Fruit fly (Drosophila melanogaster) whole organism, embryonic: ENCODE measurements around the gene CG16717.

Experiments used
- CG10565 ChIP-seq: fragments of 200-800 bp; sonication (Bioruptor generic); optimal IDR thresholded peaks from 3 replicates; lab custom pipeline; 2016; ENCODE audit warnings: missing biosample characterization, mild to moderate bottlenecking, missing genetic modification characterization
- CG12299 ChIP-seq: fragments of 200-800 bp; sonication (Bioruptor generic); optimal IDR thresholded peaks from 2 replicates; lab custom pipeline; 2018; ENCODE audit warnings: missing biosample characterization, mild to moderate bottlenecking, missing genetic modification characterization
- CG12391 ChIP-seq: fragments of 200-800 bp; sonication (Bioruptor generic); optimal IDR thresholded peaks from 3 replicates; lab custom pipeline; 2018; ENCODE audit warnings: missing biosample characterization, mild to moderate bottlenecking, missing genetic modification characterization, moderate library complexity
- CG14710 ChIP-seq: fragments of 200-800 bp; sonication (Bioruptor generic); optimal IDR thresholded peaks from 3 replicates; lab custom pipeline; 2019; ENCODE audit warnings: missing biosample characterization, mild to moderate bottlenecking, missing genetic modification characterization, moderate library complexity
- CG15011 ChIP-seq: fragments of 200-800 bp; sonication (Bioruptor generic); optimal IDR thresholded peaks from 3 replicates; lab custom pipeline; 2018; ENCODE audit warnings: missing biosample characterization, mild to moderate bottlenecking, missing genetic modification characterization
- CG16815 ChIP-seq: fragments of 200-800 bp; sonication (Bioruptor generic); optimal IDR thresholded peaks from 3 replicates; lab custom pipeline; 2017; ENCODE audit warnings: missing biosample characterization, mild to moderate bottlenecking, missing genetic modification characterization
- CG17361 ChIP-seq: fragments of 200-800 bp; sonication (Bioruptor generic); IDR thresholded peaks from 3 replicates; pipeline ENCODE4 v1.3.6; 2022; ENCODE audit warnings: missing biosample characterization, missing genetic modification characterization
- CG3163 ChIP-seq: fragments of 200-800 bp; sonication (Bioruptor generic); optimal IDR thresholded peaks from 3 replicates; lab custom pipeline; 2016; ENCODE audit warnings: missing biosample characterization, missing genetic modification characterization
- CG32767 ChIP-seq: fragments of 200-800 bp; sonication (Bioruptor generic); IDR thresholded peaks from 2 replicates; pipeline ENCODE4 v1.3.6; 2022; ENCODE audit warnings: missing biosample characterization, missing genetic modification characterization
- CG3995 ChIP-seq: fragments of 200-800 bp; sonication (Bioruptor generic); optimal IDR thresholded peaks from 3 replicates; lab custom pipeline; 2016; ENCODE audit warnings: missing biosample characterization, missing genetic modification characterization
- CG4820 ChIP-seq: fragments of 200-800 bp; sonication (Bioruptor generic); optimal IDR thresholded peaks from 3 replicates; lab custom pipeline; 2016; ENCODE audit warnings: missing biosample characterization, missing genetic modification characterization
- CG6175 ChIP-seq: fragments of 200-800 bp; sonication (Bioruptor generic); IDR thresholded peaks from 3 replicates; pipeline ENCODE4 v1.3.6; 2022; ENCODE audit warnings: missing biosample characterization, missing genetic modification characterization
- CG6854 ChIP-seq: fragments of 200-800 bp; sonication (Bioruptor generic); optimal IDR thresholded peaks from 3 replicates; lab custom pipeline; 2017; ENCODE audit warnings: missing biosample characterization, mild to moderate bottlenecking, missing genetic modification characterization
- CG7928 ChIP-seq: fragments of 200-800 bp; sonication (Bioruptor generic); optimal IDR thresholded peaks from 2 replicates; lab custom pipeline; 2017; ENCODE audit warnings: missing biosample characterization, mild to moderate bottlenecking, missing genetic modification characterization
- CG7963 ChIP-seq: fragments of 200-800 bp; sonication (Bioruptor generic); IDR thresholded peaks from 3 replicates; pipeline ENCODE4 v1.3.6; 2022; ENCODE audit warnings: missing biosample characterization, missing genetic modification characterization; ENCODE audit not compliant: partially characterized antibody
- CG8359 ChIP-seq: fragments of 200-800 bp; sonication (Bioruptor generic); optimal IDR thresholded peaks from 2 replicates; lab custom pipeline; 2017; ENCODE audit warnings: missing biosample characterization, mild to moderate bottlenecking, missing genetic modification characterization, borderline replicate concordance
- CG8944 ChIP-seq: fragments of 200-800 bp; sonication (Bioruptor generic); optimal IDR thresholded peaks from 3 replicates; lab custom pipeline; 2016; ENCODE audit warnings: missing biosample characterization, missing genetic modification characterization
- CG9609 ChIP-seq: fragments of 200-800 bp; sonication (Bioruptor generic); optimal IDR thresholded peaks from 3 replicates; lab custom pipeline; 2016; ENCODE audit warnings: missing biosample characterization, missing genetic modification characterization
- CG9817 ChIP-seq: fragments of 200-800 bp; sonication (Bioruptor generic); optimal IDR thresholded peaks from 2 replicates; lab custom pipeline; 2018; ENCODE audit warnings: missing biosample characterization, mild to moderate bottlenecking, missing genetic modification characterization, moderate library complexity
- CG9876 ChIP-seq: fragments of 200-800 bp; sonication (Bioruptor generic); optimal IDR thresholded peaks from 2 replicates; lab custom pipeline; 2016; ENCODE audit warnings: missing biosample characterization, missing genetic modification characterization
- CoRest ChIP-seq: fragments of 200-800 bp; sonication (Bioruptor generic); optimal IDR thresholded peaks from 3 replicates; lab custom pipeline; 2018; ENCODE audit warnings: missing biosample characterization, mild to moderate bottlenecking, missing genetic modification characterization, moderate library complexity
- D19B ChIP-seq: fragments of 200-800 bp; sonication (Bioruptor generic); optimal IDR thresholded peaks from 2 replicates; lab custom pipeline; 2017; ENCODE audit warnings: missing biosample characterization, mild to moderate bottlenecking, missing genetic modification characterization
- Deaf1 ChIP-seq: fragments of 200-800 bp; optimal IDR thresholded peaks from 3 replicates; lab custom pipeline; 2019; ENCODE audit warnings: missing biosample characterization, mild to moderate bottlenecking, missing genetic modification characterization, moderate library complexity
- Eip74EF ChIP-seq, 2 experiments: fragments of 200-800 bp in 1 of 2; fragments of >200 bp in 1 of 2; sonication (Bioruptor generic) in 1 of 2; optimal IDR thresholded peaks; 2 replicates each; lab custom pipeline; 2017 to 2019; ENCODE audit warnings: missing biosample characterization in 2 of 2, missing genetic modification characterization in 2 of 2, mild to moderate bottlenecking in 1 of 2, moderate library complexity in 1 of 2
- Gug ChIP-seq: fragments of 200-800 bp; sonication (Bioruptor generic); IDR thresholded peaks from 4 replicates; pipeline ENCODE4 v1.3.6; 2022; ENCODE audit warnings: missing biosample characterization, missing genetic modification characterization
- HLH54F ChIP-seq: fragments of 200-800 bp; sonication (Bioruptor generic); optimal IDR thresholded peaks from 3 replicates; lab custom pipeline; 2016; ENCODE audit warnings: missing biosample characterization, missing genetic modification characterization
- Hr3 ChIP-seq: fragments of 200-800 bp; sonication (Bioruptor generic); optimal IDR thresholded peaks from 3 replicates; lab custom pipeline; 2016; ENCODE audit warnings: missing biosample characterization, missing genetic modification characterization
- Lpt ChIP-seq: fragments of >200 bp; optimal IDR thresholded peaks from 2 replicates; lab custom pipeline; 2018; ENCODE audit warnings: missing biosample characterization, missing genetic modification characterization
- MTF-1 ChIP-seq: fragments of 200-800 bp; sonication (Bioruptor generic); optimal IDR thresholded peaks from 2 replicates; lab custom pipeline; 2018; ENCODE audit warnings: missing biosample characterization, mild to moderate bottlenecking, missing genetic modification characterization, borderline replicate concordance
- Max ChIP-seq: fragments of 200-800 bp; sonication (Bioruptor generic); optimal IDR thresholded peaks from 2 replicates; lab custom pipeline; 2016; ENCODE audit warnings: missing biosample characterization, mild to moderate bottlenecking, missing genetic modification characterization
- Meics ChIP-seq: fragments of 200-800 bp; sonication (Bioruptor generic); optimal IDR thresholded peaks from 2 replicates; lab custom pipeline; 2017; ENCODE audit warnings: missing biosample characterization, mild to moderate bottlenecking, missing genetic modification characterization
- NK7.1 ChIP-seq: fragments of 200-800 bp; sonication (Bioruptor generic); optimal IDR thresholded peaks from 3 replicates; lab custom pipeline; 2016; ENCODE audit warnings: missing biosample characterization, missing genetic modification characterization
- Pdp1 ChIP-seq, 2 experiments: fragments of 200-800 bp; sonication (Bioruptor generic); optimal IDR thresholded peaks; 3 replicates each; lab custom pipeline; 2016; ENCODE audit warnings: missing biosample characterization in 2 of 2, missing genetic modification characterization in 2 of 2, mild to moderate bottlenecking in 1 of 2, moderate library complexity in 1 of 2
- Rx ChIP-seq: fragments of 200-800 bp; sonication (Bioruptor generic); IDR thresholded peaks from 2 replicates; pipeline ENCODE4 v1.3.6; 2022; ENCODE audit warnings: missing biosample characterization, missing genetic modification characterization
- Sox100B ChIP-seq: fragments of 200-800 bp; sonication (Bioruptor generic); optimal IDR thresholded peaks from 3 replicates; lab custom pipeline; 2018; ENCODE audit warnings: missing biosample characterization, mild to moderate bottlenecking, missing genetic modification characterization
- abd-A ChIP-seq: fragments of 200-800 bp; sonication (Bioruptor generic); optimal IDR thresholded peaks from 3 replicates; lab custom pipeline; 2019; ENCODE audit warnings: missing biosample characterization, mild to moderate bottlenecking, missing genetic modification characterization, moderate library complexity
- bcd ChIP-seq: fragments of 200-800 bp; sonication (Bioruptor generic); optimal IDR thresholded peaks from 2 replicates; lab custom pipeline; 2017; ENCODE audit warnings: missing biosample characterization, mild to moderate bottlenecking, missing genetic modification characterization
- cad ChIP-seq: fragments of >200 bp; optimal IDR thresholded peaks from 2 replicates; lab custom pipeline; 2017; ENCODE audit warnings: missing biosample characterization, missing genetic modification characterization
- cas ChIP-seq: fragments of 200-800 bp; sonication (Bioruptor generic); IDR thresholded peaks from 2 replicates; pipeline ENCODE4 v1.3.6; 2022; ENCODE audit warnings: missing biosample characterization, missing genetic modification characterization
- danr ChIP-seq: fragments of 200-800 bp; sonication (Bioruptor generic); IDR thresholded peaks from 2 replicates; pipeline ENCODE4 v1.3.6; 2022; ENCODE audit warnings: missing biosample characterization, missing genetic modification characterization
- dati ChIP-seq: fragments of 200-800 bp; sonication (Bioruptor generic); IDR thresholded peaks from 2 replicates; pipeline ENCODE4 v1.3.6; 2022; ENCODE audit warnings: missing biosample characterization, missing genetic modification characterization
- dimm ChIP-seq: fragments of 200-800 bp; sonication (Bioruptor generic); IDR thresholded peaks from 2 replicates; pipeline ENCODE4 v1.3.6; 2022; ENCODE audit warnings: missing biosample characterization, missing genetic modification characterization
- disco-r ChIP-seq: fragments of 200-800 bp; sonication (Bioruptor generic); optimal IDR thresholded peaks from 2 replicates; lab custom pipeline; 2016; ENCODE audit warnings: missing biosample characterization, missing genetic modification characterization
- ham ChIP-seq: fragments of 200-800 bp; sonication (Bioruptor generic); IDR thresholded peaks from 2 replicates; pipeline ENCODE4 v1.3.6; 2022; ENCODE audit warnings: missing biosample characterization, missing genetic modification characterization
- peb ChIP-seq: fragments of 200-800 bp; sonication (Bioruptor generic); IDR thresholded peaks from 2 replicates; pipeline ENCODE4 v1.3.6; 2022; ENCODE audit warnings: missing biosample characterization, missing genetic modification characterization
- ranshi ChIP-seq: fragments of 200-800 bp; sonication (Bioruptor generic); IDR thresholded peaks from 2 replicates; pipeline ENCODE4 v1.3.6; 2022; ENCODE audit warnings: missing biosample characterization, missing genetic modification characterization
- sna ChIP-seq: fragments of 200-800 bp; sonication (Bioruptor generic); IDR thresholded peaks from 2 replicates; pipeline ENCODE4 v1.3.6; 2022; ENCODE audit warnings: missing biosample characterization, missing genetic modification characterization; ENCODE audit not compliant: partially characterized antibody
- sug ChIP-seq: fragments of 200-800 bp; optimal IDR thresholded peaks from 2 replicates; lab custom pipeline; 2019; ENCODE audit warnings: missing biosample characterization, mild to moderate bottlenecking, missing genetic modification characterization, moderate library complexity
- twi ChIP-seq: fragments of 200-800 bp; optimal IDR thresholded peaks from 2 replicates; lab custom pipeline; 2019; ENCODE audit warnings: missing biosample characterization, mild to moderate bottlenecking, missing genetic modification characterization, moderate library complexity
- wek ChIP-seq: fragments of 200-800 bp; sonication (Bioruptor generic); optimal IDR thresholded peaks from 3 replicates; lab custom pipeline; 2018; ENCODE audit warnings: missing biosample characterization, mild to moderate bottlenecking, missing genetic modification characterization, moderate library complexity
- zen2 ChIP-seq: fragments of 200-800 bp; sonication (Bioruptor generic); IDR thresholded peaks from 3 replicates; pipeline ENCODE4 v1.3.6; 2022; ENCODE audit warnings: missing biosample characterization, missing genetic modification characterization; ENCODE audit not compliant: partially characterized antibody

Gene CG16717

DNA sequence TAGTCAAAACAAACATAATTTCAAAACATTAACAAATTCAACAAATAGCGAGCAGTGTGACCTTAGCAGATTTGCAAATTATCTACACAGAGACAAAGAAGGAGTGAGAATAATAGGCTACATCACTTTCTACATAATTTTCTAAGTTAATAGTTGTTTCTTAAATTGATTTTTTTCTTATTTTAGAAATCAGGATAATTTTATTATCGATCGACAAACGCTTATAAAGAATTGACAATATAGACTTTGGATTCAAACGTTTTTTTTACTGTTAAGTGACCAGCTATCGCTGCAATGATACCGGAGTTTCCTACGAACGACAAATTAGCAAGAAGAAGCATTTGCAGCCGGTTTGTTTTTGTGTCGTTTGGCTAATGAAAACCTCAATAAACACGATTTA lies 44.1 kb downstream of the CG16717 start, which contains the start of the genes nbs and defl (continued):
- TF ChIP-seq Hr3 (GFP tag; lab: Kevin White, UChicago) (peak; percentile 72), bcd (peak; percentile 65), CG8944 (GFP tag; lab: Kevin White, UChicago) (peak; percentile 50), CG16815 (GFP tag; lab: Kevin White, UChicago) (peak; percentile 45), CG10565 (GFP tag; lab: Kevin White, UChicago) (no peak), cas (GFP tag; lab: Robert Waterston, UW) (0 out of 2 replicates have a peak, but pooled peaks have one; percentile 36), CG3995 (GFP tag; lab: Kevin White, UChicago) (peak; percentile 96), HLH54F (peak; percentile 76), wek (no peak), CG15011 (GFP tag; lab: Kevin White, UChicago) (no peak), CG14710 (tag; lab: Kevin White, UChicago) (peak; percentile 73), CG9876 (GFP tag; lab: Kevin White, UChicago) (peak; percentile 55), Sox100B (no peak), CG6854 (GFP tag; lab: Kevin White, UChicago) (no peak), twi (peak; percentile 48), Pdp1 (GFP tag; optimal IDR thresholded peaks at IDR 0.05; lab: Kevin White, UChicago) (peak; percentile 59 to 69), Deaf1 (tag; lab: Kevin White, UChicago) (no peak), ranshi (GFP tag; lab: Robert Waterston, UW) (peak; percentile 71), sna (GFP tag; lab: Robert Waterston, UW) (no peak), danr (peak; percentile 44; the same call in 1 of the 2 replicates), CG32767 (peak; percentile 53; the same call in 1 of the 2 replicates), peb (GFP tag; lab: Robert Waterston, UW) (no peak), ham (GFP tag; lab: Robert Waterston, UW) (no peak), Rx (GFP tag; lab: Robert Waterston, UW) (peak; percentile 56; the same call in 1 of the 2 replicates), disco-r (GFP tag; lab: Kevin White, UChicago) (peak; percentile 4), sug (tag; lab: Kevin White, UChicago) (peak; percentile 74), CG3163 (GFP tag; lab: Kevin White, UChicago) (peak; percentile 6), Lpt (GFP tag; lab: Kevin White, UChicago) (no peak), D19B (GFP tag; lab: Kevin White, UChicago) (no peak), CG8359 (GFP tag; lab: Kevin White, UChicago) (no peak), NK7.1 (GFP tag; lab: Kevin White, UChicago) (no peak), Max (GFP tag; lab: Kevin White, UChicago) (peak; percentile 60), Gug (GFP tag; lab: Robert Waterston, UW) (peak; percentile 61; the same call in 3 of the 4 replicates), dimm (GFP tag; lab: Robert Waterston, UW) (no peak), CG6175 (no peak), CG12391 (tag; lab: Kevin White, UChicago) (peak; percentile 73), CG4820 (GFP tag; lab: Kevin White, UChicago) (peak; percentile 55), zen2 (GFP tag; lab: Robert Waterston, UW) (no peak; the same call in 2 of the 3 replicates), CoRest (tag; lab: Kevin White, UChicago) (peak; percentile 82), MTF-1 (no peak), CG12299 (no peak), CG7963 (GFP tag; lab: Robert Waterston, UW) (no peak), Eip74EF (GFP tag; optimal IDR thresholded peaks at IDR 0.05; lab: Kevin White, UChicago) (no peak), CG17361 (GFP tag; lab: Robert Waterston, UW) (peak; percentile 86), Meics (GFP tag; lab: Kevin White, UChicago) (peak; percentile 66), dati (no peak), CG9817 (tag; lab: Kevin White, UChicago) (peak; percentile 61), CG9609 (GFP tag; lab: Kevin White, UChicago) (peak; percentile 42), CG7928 (GFP tag; lab: Kevin White, UChicago) (no peak), cad (GFP tag; lab: Kevin White, UChicago) (no peak), abd-A (tag; lab: Kevin White, UChicago) (no peak)
